Worm (Caenorhabditis elegans): ENCODE measurements around the gene M60.6.
A peak's percentile ranks its signal among the peaks of the same experiment; 100 is the strongest.

The M60.6 gene

DNA sequence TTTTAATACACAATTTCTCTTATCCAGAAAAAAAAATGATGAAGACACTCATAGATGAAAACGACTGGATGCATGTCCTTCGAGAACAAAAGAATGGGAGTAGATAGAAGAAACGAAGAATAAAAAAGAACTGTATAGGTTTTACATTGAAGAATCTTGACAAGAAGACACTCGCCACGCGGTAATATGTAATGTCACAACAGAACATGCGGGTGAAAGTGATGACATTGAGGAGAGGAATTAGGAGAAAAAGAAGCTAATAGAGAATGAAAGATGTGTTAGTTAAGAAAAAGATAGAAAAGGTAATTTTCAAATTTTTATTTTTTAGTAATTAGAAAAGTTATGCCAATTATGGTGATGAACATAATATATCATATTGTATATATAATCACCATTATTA lies 3.2 kb upstream of the M60.6 start:
- peak; percentile 70 for TF ChIP-seq hlh-30 (tag; optimal IDR thresholded peaks at IDR 0.05; ENCODE audit: insufficient read depth)
- no peak for TF ChIP-seq nhr-237 (tag; optimal IDR thresholded peaks at IDR 0.05)
- TF ChIP-seq mdl-1 (tag; optimal IDR thresholded peaks at IDR 0.05), result peak in 1 of 2 experiments; percentile 31
- no peak for TF ChIP-seq unc-130 (GFP tag; optimal IDR thresholded peaks at IDR 0.05)
- no peak for TF ChIP-seq Y48G9A.11 (GFP tag; IDR thresholded peaks at IDR 0.05)
- TF ChIP-seq ctbp-1 (GFP tag; IDR thresholded peaks at IDR 0.05), result no peak
- no peak for TF ChIP-seq daf-19 (GFP tag; conservative IDR thresholded peaks at IDR 0.05)
- peak; percentile 49 for TF ChIP-seq nhr-25 (tag; optimal IDR thresholded peaks at IDR 0.05; ENCODE audit: borderline replicate concordance, insufficient read depth)
- TF ChIP-seq F37D6.2 (tag; optimal IDR thresholded peaks at IDR 0.05), result no peak
- no peak for TF ChIP-seq gei-8 (GFP tag; optimal IDR thresholded peaks at IDR 0.05)
- TF ChIP-seq nhr-48 (tag; optimal IDR thresholded peaks at IDR 0.05), result no peak
- peak; percentile 48 for TF ChIP-seq mxl-3 (GFP tag; optimal IDR thresholded peaks at IDR 0.05)
- no peak for TF ChIP-seq dve-1 (tag; optimal IDR thresholded peaks at IDR 0.05; ENCODE audit: insufficient read depth)
- TF ChIP-seq nhr-28 (tag; optimal IDR thresholded peaks at IDR 0.05), result peak; percentile 22

DNA sequence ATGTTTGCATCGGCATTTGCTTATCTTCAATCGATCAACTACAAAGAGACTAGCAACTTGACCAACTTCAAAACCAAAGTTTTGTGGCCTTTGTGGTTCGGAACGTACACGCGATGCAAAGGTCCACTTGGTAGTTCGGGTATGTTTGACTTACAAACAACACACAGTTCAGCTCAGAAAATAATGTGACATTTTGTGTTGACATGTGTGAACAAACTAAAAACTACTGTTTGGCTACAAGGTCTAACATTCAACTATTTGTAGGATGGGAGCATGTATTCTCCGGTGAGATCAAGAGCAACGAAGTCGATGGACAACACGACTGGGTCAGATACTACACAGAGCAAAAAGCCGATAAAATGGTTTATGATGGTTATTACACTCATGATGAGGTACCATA lies 5.2 kb downstream of the M60.6 start:
- TF ChIP-seq nhr-76 (tag; optimal IDR thresholded peaks at IDR 0.05) (no peak), nhr-28 (tag; optimal IDR thresholded peaks at IDR 0.05) (peak; percentile 53), gei-8 (GFP tag; optimal IDR thresholded peaks at IDR 0.05) (no peak), Y75B8A.6 (GFP tag; IDR thresholded peaks at IDR 0.05) (no peak), unc-62 (GFP tag; optimal IDR thresholded peaks at IDR 0.05 in 1 of 2) (peak in 1 of 2 experiments; percentile 70), unc-62 (tag; optimal IDR thresholded peaks at IDR 0.05) (no peak), madf-9 (GFP tag; conservative IDR thresholded peaks at IDR 0.05) (no peak), ceh-44 (GFP tag; IDR thresholded peaks at IDR 0.05) (no peak), nhr-77 (tag; optimal IDR thresholded peaks at IDR 0.05) (no peak), lin-15B (tag; optimal IDR thresholded peaks at IDR 0.05) (no peak), lsy-2 (tag; optimal IDR thresholded peaks at IDR 0.05) (no peak), aha-1 (tag) (peak; percentile 67), duxl-1 (tag; optimal IDR thresholded peaks at IDR 0.05; ENCODE audit: poor library complexity) (no peak), F49E8.2 (tag; optimal IDR thresholded peaks at IDR 0.05; ENCODE audit: borderline replicate concordance) (no peak), tra-1 (GFP tag; IDR thresholded peaks at IDR 0.05) (no peak)

DNA sequence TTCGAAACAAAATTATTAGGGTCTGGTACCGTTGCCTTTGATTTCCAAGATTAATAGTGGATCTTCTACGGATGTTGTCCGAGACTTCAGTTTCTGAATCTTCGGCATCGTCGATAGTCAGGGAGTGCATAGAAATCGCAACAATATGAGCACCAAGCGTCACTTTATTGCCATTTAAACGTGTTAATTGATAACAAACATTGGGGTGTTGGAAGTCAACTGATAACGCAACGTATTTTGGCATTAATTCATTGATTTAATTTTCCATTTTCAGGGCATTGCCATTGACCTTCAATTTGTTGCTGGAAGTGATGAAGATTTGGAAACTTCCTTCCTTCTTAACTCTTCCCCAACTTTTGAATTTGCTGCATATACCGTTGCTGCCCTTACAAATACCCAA lies 6.1 kb downstream of the M60.6 start, which contains the start of gene kqt-2:
kqt-2 (minus strand) TSS at position 244 of the 400 bp plus-strand sequence.
- no peak for TF ChIP-seq nhr-76 (tag; optimal IDR thresholded peaks at IDR 0.05)
- no peak for TF ChIP-seq ceh-62 (tag; optimal IDR thresholded peaks at IDR 0.05)
- TF ChIP-seq T26A8.4 (GFP tag; IDR thresholded peaks at IDR 0.05), result no peak
- TF ChIP-seq nhr-6 (tag; optimal IDR thresholded peaks at IDR 0.05), result no peak
- TF ChIP-seq attf-4 (tag; optimal IDR thresholded peaks at IDR 0.05), result no peak
- TF ChIP-seq nhr-111 (GFP tag; optimal IDR thresholded peaks at IDR 0.05), result no peak
- no peak for TF ChIP-seq lin-29 (GFP tag; IDR thresholded peaks at IDR 0.05)
- TF ChIP-seq duxl-1 (tag; optimal IDR thresholded peaks at IDR 0.05; ENCODE audit: poor library complexity), result no peak
- peak; percentile 38 for TF ChIP-seq pqm-1 (tag; optimal IDR thresholded peaks at IDR 0.05)
- TF ChIP-seq hlh-11 (tag; optimal IDR thresholded peaks at IDR 0.05), result peak; percentile 23
- no peak for TF ChIP-seq nhr-102 (tag; optimal IDR thresholded peaks at IDR 0.05)
- no peak for TF ChIP-seq daf-16 (GFP tag; optimal IDR thresholded peaks at IDR 0.05)
- TF ChIP-seq daf-16 (tag; optimal IDR thresholded peaks at IDR 0.05), result peak; percentile 75
- TF ChIP-seq php-3 (GFP tag; IDR thresholded peaks at IDR 0.05), result peak; percentile 21; the same call in 1 of the 2 replicates
- TF ChIP-seq nhr-28 (tag; optimal IDR thresholded peaks at IDR 0.05), result peak; percentile 43
- no peak for TF ChIP-seq nhr-42 (GFP tag; IDR thresholded peaks at IDR 0.05)
- TF ChIP-seq daf-8 (GFP tag; IDR thresholded peaks at IDR 0.05), result no peak
- TF ChIP-seq dmd-6 (GFP tag; IDR thresholded peaks at IDR 0.05), result peak; percentile 67
- TF ChIP-seq zfp-2 (tag; optimal IDR thresholded peaks at IDR 0.05), result no peak
- no peak for TF ChIP-seq mdl-1 (tag; optimal IDR thresholded peaks at IDR 0.05)
- no peak for TF ChIP-seq ceh-28 (tag; optimal IDR thresholded peaks at IDR 0.05)
- TF ChIP-seq mxl-3 (GFP tag; optimal IDR thresholded peaks at IDR 0.05), result no peak
- no peak for TF ChIP-seq Y48G9A.11 (GFP tag; IDR thresholded peaks at IDR 0.05)
- TF ChIP-seq nhr-77 (tag; optimal IDR thresholded peaks at IDR 0.05), result peak; percentile 36
- TF ChIP-seq dve-1 (tag; optimal IDR thresholded peaks at IDR 0.05; ENCODE audit: insufficient read depth), result peak; percentile 68
